Worm (Caenorhabditis elegans) whole organism, midembryonic: ENCODE results near the gene Y105C5B.9.

Experiments
- T22C8.4 ChIP-seq: fragments of 200-800 bp; sonication (Bioruptor generic); IDR thresholded peaks from 2 replicates; pipeline ENCODE4 v1.3.6; 2022; ENCODE audit warnings: missing genetic modification characterization, missing compliant biosample characterization
- cog-1 ChIP-seq: sonication (generic microtip); optimal IDR thresholded peaks from 2 replicates; lab custom pipeline; 2016; ENCODE audit warnings: missing genetic modification characterization, missing compliant biosample characterization
- flt-1 ChIP-seq: fragments of 200-800 bp; sonication (Bioruptor generic); IDR thresholded peaks from 2 replicates; pipeline ENCODE4 v1.3.6; 2022; ENCODE audit warnings: missing genetic modification characterization, missing compliant biosample characterization
- ref-1 ChIP-seq: fragments of 200-800 bp; sonication (Bioruptor generic); conservative IDR thresholded peaks from 2 replicates; pipeline ENCODE4 v1.3.6; 2022; ENCODE audit warnings: missing genetic modification reagents, missing genetic modification characterization, missing compliant biosample characterization
- tab-1 ChIP-seq: fragments of 200-800 bp; sonication (Bioruptor generic); IDR thresholded peaks from 2 replicates; pipeline ENCODE4 v1.3.6; 2022; ENCODE audit warnings: missing genetic modification characterization, missing compliant biosample characterization
- ztf-23 ChIP-seq: fragments of 200-800 bp; sonication (Bioruptor generic); IDR thresholded peaks from 2 replicates; pipeline ENCODE4 v1.3.6; 2022; ENCODE audit warnings: missing genetic modification reagents, missing genetic modification characterization, missing compliant biosample characterization
- ztf-29 ChIP-seq: fragments of 200-800 bp; sonication (Bioruptor generic); IDR thresholded peaks from 2 replicates; pipeline ENCODE4 v1.3.6; 2022; ENCODE audit warnings: missing genetic modification reagents, missing genetic modification characterization, missing compliant biosample characterization

DNA sequence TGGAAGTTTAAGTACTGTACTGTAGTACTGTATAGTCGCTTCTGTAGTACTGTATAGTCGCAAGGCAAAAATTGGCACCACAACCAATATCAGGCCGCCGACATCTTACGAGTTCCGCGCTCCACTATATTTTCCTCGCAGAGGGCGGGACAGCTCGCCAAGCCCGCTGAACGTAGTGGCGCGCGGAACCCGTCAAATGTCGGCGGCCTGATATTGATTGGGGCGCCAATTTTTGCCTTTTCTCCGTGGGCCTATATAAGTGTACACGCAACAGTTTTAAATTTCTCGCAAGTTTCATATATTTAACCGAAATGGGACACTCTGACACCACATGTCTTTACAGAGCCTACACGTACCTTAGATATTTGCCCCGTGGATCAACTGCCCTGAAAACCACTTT lies 19.6 kb downstream of the Y105C5B.9 start:
- TF ChIP-seq ref-1 (GFP tag; lab: Robert Waterston, UW) (no peak), cog-1 (tag; lab: Kevin White, UChicago) (no peak), tab-1 (GFP tag; lab: Robert Waterston, UW) (no peak), flt-1 (no peak), ztf-29 (GFP tag; lab: Robert Waterston, UW) (no peak), T22C8.4 (GFP tag; lab: Robert Waterston, UW) (no peak), ztf-23 (GFP tag; lab: Robert Waterston, UW) (no peak)
